Worm (Caenorhabditis elegans) whole organism, L1 larva: ENCODE measurements around the gene ZK792.7.

Experiments used
- ama-1 ChIP-seq: fragments of 150-350 bp; optimal IDR thresholded peaks from 2 replicates; lab custom pipeline; 2014
- elt-2 ChIP-seq: sonication (generic microtip); optimal IDR thresholded peaks from 2 replicates; lab custom pipeline; 2016; ENCODE audit warnings: missing genetic modification characterization, mild to moderate bottlenecking, inconsistent platforms, missing compliant biosample characterization, missing genetic modification reagents
- nhr-11 ChIP-seq: fragments of 150-350 bp; optimal IDR thresholded peaks from 2 replicates; lab custom pipeline; 2014; ENCODE audit warnings: missing biosample characterization, missing genetic modification characterization
- nhr-28 ChIP-seq: fragments of 150-350 bp; optimal IDR thresholded peaks from 2 replicates; lab custom pipeline; 2014; ENCODE audit warnings: missing biosample characterization, missing genetic modification characterization
- pqm-1 ChIP-seq: sonication (generic microtip); optimal IDR thresholded peaks from 3 replicates; lab custom pipeline; 2017; ENCODE audit warnings: missing biosample characterization, missing genetic modification characterization
- tlp-1 ChIP-seq: fragments of 150-350 bp; optimal IDR thresholded peaks from 2 replicates; lab custom pipeline; 2014; ENCODE audit warnings: missing biosample characterization, missing genetic modification characterization
- unc-62 ChIP-seq: fragments of 150-350 bp; optimal IDR thresholded peaks from 2 replicates; lab custom pipeline; 2014; ENCODE audit warnings: missing biosample characterization, missing genetic modification reagents, missing genetic modification characterization
- zag-1 ChIP-seq: fragments of 150-350 bp; optimal IDR thresholded peaks from 2 replicates; lab custom pipeline; 2014; ENCODE audit warnings: missing biosample characterization, missing genetic modification characterization

DNA sequence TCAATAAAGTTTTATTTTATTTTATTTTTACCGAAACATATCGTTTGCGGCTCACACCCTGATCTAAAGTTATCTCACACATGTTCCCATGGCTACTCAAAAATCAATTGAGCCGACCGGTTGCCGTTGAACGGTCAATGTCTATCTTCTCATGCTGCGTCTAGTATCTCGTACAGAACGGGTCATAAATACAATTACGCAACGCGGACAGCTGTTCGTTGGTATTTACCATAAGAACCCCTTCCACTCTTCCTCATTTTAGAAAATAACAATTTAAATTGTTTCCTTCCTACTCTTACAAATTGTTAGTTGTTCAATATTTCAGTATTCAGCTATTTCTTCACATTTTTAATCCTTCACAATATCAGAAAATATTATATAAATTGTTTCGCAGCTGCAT is 49.6 kb downstream of the ZK792.7 start:
- no peak for TF ChIP-seq tlp-1 (tag; lab: Kevin White, UChicago)
- TF ChIP-seq pqm-1 = no peak
- TF ChIP-seq elt-2 (tag; lab: Kevin White, UChicago) = no peak
- TF ChIP-seq ama-1 (lab: Kevin White, UChicago) = no peak
- no peak for TF ChIP-seq nhr-28 (tag; lab: Kevin White, UChicago)
- no peak for TF ChIP-seq nhr-11 (tag; lab: Kevin White, UChicago)
- no peak for TF ChIP-seq unc-62 (GFP tag; lab: Kevin White, UChicago)
- no peak for TF ChIP-seq zag-1
